Worm (Caenorhabditis elegans) whole organism, midembryonic: ENCODE measurements around the gene nspc-13.

Source experiments
- flt-1 ChIP-seq: fragments of 200-800 bp; sonication (Bioruptor generic); IDR thresholded peaks from 2 replicates; pipeline ENCODE4 v1.3.6; 2022; ENCODE audit warnings: missing genetic modification characterization, missing compliant biosample characterization
- med-1 ChIP-seq: sonication (generic microtip); optimal IDR thresholded peaks from 2 replicates; lab custom pipeline; 2017; ENCODE audit warnings: missing genetic modification characterization, mild to moderate bottlenecking, missing compliant biosample characterization, antibody characterized with exemption, missing genetic modification reagents; ENCODE audit not compliant: insufficient read depth
- ref-1 ChIP-seq: fragments of 200-800 bp; sonication (Bioruptor generic); conservative IDR thresholded peaks from 2 replicates; pipeline ENCODE4 v1.3.6; 2022; ENCODE audit warnings: missing genetic modification reagents, missing genetic modification characterization, missing compliant biosample characterization
- tab-1 ChIP-seq: fragments of 200-800 bp; sonication (Bioruptor generic); IDR thresholded peaks from 2 replicates; pipeline ENCODE4 v1.3.6; 2022; ENCODE audit warnings: missing genetic modification characterization, missing compliant biosample characterization
- ztf-29 ChIP-seq: fragments of 200-800 bp; sonication (Bioruptor generic); IDR thresholded peaks from 2 replicates; pipeline ENCODE4 v1.3.6; 2022; ENCODE audit warnings: missing genetic modification reagents, missing genetic modification characterization, missing compliant biosample characterization

ce11 chrX:12362951-12363486 lies 5.8 kb downstream of the nspc-13 start:
- TF ChIP-seq med-1 = peak; percentile 12
- no peak for TF ChIP-seq tab-1 (GFP tag; lab: Robert Waterston, UW)
- TF ChIP-seq flt-1 (GFP tag; lab: Robert Waterston, UW) = no peak
- no peak for TF ChIP-seq ref-1 (GFP tag; lab: Robert Waterston, UW)
- no peak for TF ChIP-seq ztf-29 (GFP tag; lab: Robert Waterston, UW)
